Fruit fly (Drosophila melanogaster) whole organism, embryonic: ENCODE data around the gene CG14282.

ENCODE experiments used
- Atf3 ChIP-seq: fragments of 200-800 bp; sonication (Bioruptor generic); optimal IDR thresholded peaks from 3 replicates; lab custom pipeline; 2016; ENCODE audit warnings: missing biosample characterization, missing genetic modification characterization
- Atf6 ChIP-seq: fragments of 200-800 bp; sonication (Bioruptor generic); IDR thresholded peaks from 2 replicates; pipeline ENCODE4 v1.3.6; 2022; ENCODE audit warnings: missing biosample characterization, missing genetic modification characterization
- B-H2 ChIP-seq: fragments of 200-800 bp; sonication (Bioruptor generic); optimal IDR thresholded peaks from 2 replicates; lab custom pipeline; 2018; ENCODE audit warnings: missing biosample characterization, mild to moderate bottlenecking, missing genetic modification characterization
- CG10267 ChIP-seq: fragments of 200-800 bp; sonication (Bioruptor generic); optimal IDR thresholded peaks from 2 replicates; lab custom pipeline; 2018; ENCODE audit warnings: missing biosample characterization, mild to moderate bottlenecking, missing genetic modification characterization, moderate library complexity
- CG10462 ChIP-seq: fragments of 200-800 bp; sonication (Bioruptor generic); optimal IDR thresholded peaks from 2 replicates; lab custom pipeline; 2016; ENCODE audit warnings: missing biosample characterization, missing genetic modification characterization
- CG11504 ChIP-seq: fragments of 200-800 bp; sonication (Bioruptor generic); optimal IDR thresholded peaks from 3 replicates; lab custom pipeline; 2019; ENCODE audit warnings: missing biosample characterization, mild to moderate bottlenecking, missing genetic modification characterization, moderate library complexity
- CG14965 ChIP-seq: fragments of 200-800 bp; sonication (Bioruptor generic); optimal IDR thresholded peaks from 2 replicates; lab custom pipeline; 2016; ENCODE audit warnings: missing biosample characterization, missing genetic modification characterization, borderline replicate concordance
- CG17359 ChIP-seq: fragments of 200-800 bp; sonication (Bioruptor generic); optimal IDR thresholded peaks from 3 replicates; lab custom pipeline; 2018; ENCODE audit warnings: missing biosample characterization, mild to moderate bottlenecking, missing genetic modification characterization, moderate library complexity
- CG17802 ChIP-seq: fragments of 200-800 bp; sonication (Bioruptor generic); optimal IDR thresholded peaks from 2 replicates; lab custom pipeline; 2018; ENCODE audit warnings: missing biosample characterization, mild to moderate bottlenecking, missing genetic modification characterization, moderate library complexity
- CG17829 ChIP-seq: fragments of 200-800 bp; optimal IDR thresholded peaks from 2 replicates; lab custom pipeline; 2019; ENCODE audit warnings: missing biosample characterization, mild to moderate bottlenecking, missing genetic modification characterization, moderate library complexity
- CG1792 ChIP-seq: fragments of 200-800 bp; sonication (Bioruptor generic); optimal IDR thresholded peaks from 2 replicates; lab custom pipeline; 2016; ENCODE audit warnings: missing biosample characterization, missing genetic modification characterization
- CG1832 ChIP-seq: fragments of 200-800 bp; sonication (Bioruptor generic); optimal IDR thresholded peaks from 2 replicates; lab custom pipeline; 2017; ENCODE audit warnings: missing biosample characterization, mild to moderate bottlenecking, missing genetic modification characterization, inconsistent platforms
- CG18619 ChIP-seq: fragments of 200-800 bp; sonication (Bioruptor generic); optimal IDR thresholded peaks from 3 replicates; lab custom pipeline; 2017; ENCODE audit warnings: missing biosample characterization, mild to moderate bottlenecking, missing genetic modification characterization
- CG18764 ChIP-seq: fragments of 200-800 bp; sonication (Bioruptor generic); optimal IDR thresholded peaks from 3 replicates; lab custom pipeline; 2016; ENCODE audit warnings: missing biosample characterization, missing genetic modification characterization
- CG30431 ChIP-seq: fragments of 200-800 bp; sonication (Bioruptor generic); optimal IDR thresholded peaks from 2 replicates; lab custom pipeline; 2017; ENCODE audit warnings: missing biosample characterization, missing genetic modification characterization
- CG32532 ChIP-seq: fragments of 200-800 bp; sonication (Bioruptor generic); IDR thresholded peaks from 2 replicates; pipeline ENCODE4 v1.3.6; 2022; ENCODE audit warnings: missing biosample characterization, missing genetic modification characterization
- CG3726 ChIP-seq: fragments of 200-800 bp; sonication (Bioruptor generic); IDR thresholded peaks from 3 replicates; pipeline ENCODE4, ENCODE4 v1.3.6; 2022; ENCODE audit warnings: missing biosample characterization, missing genetic modification characterization
- CG6175 ChIP-seq: fragments of 200-800 bp; sonication (Bioruptor generic); IDR thresholded peaks from 3 replicates; pipeline ENCODE4 v1.3.6; 2022; ENCODE audit warnings: missing biosample characterization, missing genetic modification characterization
- CG6272 ChIP-seq: fragments of 200-800 bp; sonication (Bioruptor generic); IDR thresholded peaks from 2 replicates; pipeline ENCODE4 v1.3.6; 2022; ENCODE audit warnings: missing biosample characterization, missing genetic modification characterization
- CG7372 ChIP-seq: fragments of 200-800 bp; sonication (Bioruptor generic); IDR thresholded peaks from 2 replicates; pipeline ENCODE4 v1.3.6; 2022; ENCODE audit warnings: missing biosample characterization, missing genetic modification characterization
- CG7556 ChIP-seq: fragments of 200-800 bp; sonication (Bioruptor generic); optimal IDR thresholded peaks from 2 replicates; lab custom pipeline; 2017; ENCODE audit warnings: missing biosample characterization, mild to moderate bottlenecking, missing genetic modification characterization
- CG9727 ChIP-seq: fragments of 200-800 bp; sonication (Bioruptor generic); optimal IDR thresholded peaks from 3 replicates; lab custom pipeline; 2017; ENCODE audit warnings: missing biosample characterization, mild to moderate bottlenecking, missing genetic modification characterization
- Dip2 ChIP-seq: fragments of 200-800 bp; sonication (Bioruptor generic); IDR thresholded peaks from 2 replicates; pipeline ENCODE4 v1.3.6; 2022; ENCODE audit warnings: missing biosample characterization, missing genetic modification characterization
- Dip3 ChIP-seq: fragments of 200-800 bp; sonication (Bioruptor generic); optimal IDR thresholded peaks from 3 replicates; lab custom pipeline; 2016; ENCODE audit warnings: missing biosample characterization, missing genetic modification characterization
- Elba2 ChIP-seq: fragments of 200-800 bp; sonication (Bioruptor generic); optimal IDR thresholded peaks from 3 replicates; lab custom pipeline; 2016; ENCODE audit warnings: missing biosample characterization, missing genetic modification characterization
- Fer1 ChIP-seq: fragments of 200-800 bp; sonication (Bioruptor generic); optimal IDR thresholded peaks from 2 replicates; lab custom pipeline; 2017; ENCODE audit warnings: missing biosample characterization, mild to moderate bottlenecking, missing genetic modification characterization
- H15 ChIP-seq: fragments of 200-800 bp; sonication (Bioruptor generic); IDR thresholded peaks from 3 replicates; pipeline ENCODE4 v1.3.6; 2022; ENCODE audit warnings: missing biosample characterization, missing genetic modification characterization
- HLH4C ChIP-seq: fragments of 200-800 bp; sonication (Bioruptor generic); IDR thresholded peaks from 3 replicates; pipeline ENCODE4 v1.3.6; 2022; ENCODE audit warnings: missing biosample characterization, missing genetic modification characterization; ENCODE audit not compliant: partially characterized antibody
- Hr39 ChIP-seq: fragments of >200 bp; optimal IDR thresholded peaks from 2 replicates; lab custom pipeline; 2017
- Kr ChIP-seq: fragments of 200-800 bp; sonication (Bioruptor generic); optimal IDR thresholded peaks from 2 replicates; lab custom pipeline; 2017; ENCODE audit warnings: missing biosample characterization, mild to moderate bottlenecking, missing genetic modification characterization
- Lhr ChIP-seq: fragments of 200-800 bp; sonication (Bioruptor generic); optimal IDR thresholded peaks from 3 replicates; lab custom pipeline; 2017; ENCODE audit warnings: mild to moderate bottlenecking, missing biosample characterization, missing genetic modification reagents, missing genetic modification characterization
- Tbp ChIP-seq: fragments of >200 bp; optimal IDR thresholded peaks from 2 replicates; lab custom pipeline; 2018; ENCODE audit warnings: missing biosample characterization, missing genetic modification characterization
- Trl ChIP-seq, 3 experiments: fragments of >200 bp in 2 of 3; fragments of 200-800 bp in 1 of 3; sonication (Bioruptor generic) in 1 of 3; optimal IDR thresholded peaks; 2 replicates in 1 of 3; 3 replicates in 2 of 3; lab custom pipeline; 2016 to 2017; ENCODE audit warnings: missing biosample characterization in 1 of 3, missing genetic modification characterization in 1 of 3
- cwo ChIP-seq: fragments of 200-800 bp; sonication (Bioruptor generic); optimal IDR thresholded peaks from 3 replicates; lab custom pipeline; 2017; ENCODE audit warnings: missing biosample characterization, missing genetic modification characterization, mild to moderate bottlenecking, moderate library complexity, missing genetic modification reagents
- dysf ChIP-seq: fragments of 200-800 bp; sonication (Bioruptor generic); IDR thresholded peaks from 3 replicates; pipeline ENCODE4 v1.3.6; 2022; ENCODE audit warnings: missing biosample characterization, missing genetic modification characterization
- ems ChIP-seq: fragments of 200-800 bp; sonication (Bioruptor generic); optimal IDR thresholded peaks from 3 replicates; lab custom pipeline; 2016; ENCODE audit warnings: missing biosample characterization, missing genetic modification characterization
- ftz-f1 ChIP-seq: fragments of 200-800 bp; sonication (Bioruptor generic); optimal IDR thresholded peaks from 2 replicates; lab custom pipeline; 2016; ENCODE audit warnings: missing biosample characterization, missing genetic modification characterization
- gcm2 ChIP-seq: fragments of 200-800 bp; sonication (Bioruptor generic); optimal IDR thresholded peaks from 2 replicates; lab custom pipeline; 2016; ENCODE audit warnings: missing biosample characterization, missing genetic modification characterization
- ham ChIP-seq: fragments of 200-800 bp; sonication (Bioruptor generic); IDR thresholded peaks from 2 replicates; pipeline ENCODE4 v1.3.6; 2022; ENCODE audit warnings: missing biosample characterization, missing genetic modification characterization
- mirr ChIP-seq: fragments of 200-800 bp; sonication (Bioruptor generic); optimal IDR thresholded peaks from 3 replicates; lab custom pipeline; 2018; ENCODE audit warnings: missing biosample characterization, mild to moderate bottlenecking, missing genetic modification characterization
- odd ChIP-seq: fragments of 200-800 bp; sonication (Bioruptor generic); optimal IDR thresholded peaks from 2 replicates; lab custom pipeline; 2017; ENCODE audit warnings: missing biosample characterization, mild to moderate bottlenecking, missing genetic modification characterization
- pan ChIP-seq, 4 experiments: fragments of >200 bp in 3 of 4; fragments of 200-800 bp in 1 of 4; sonication (Bioruptor generic) in 1 of 4; optimal IDR thresholded peaks in 3 of 4; IDR thresholded peaks in 1 of 4; 2 replicates each; pipeline versions ENCODE4 v1.3.6 to Lab custom; 2017 to 2022; ENCODE audit warnings: missing biosample characterization in 2 of 4, missing genetic modification characterization in 2 of 4, mixed read lengths in 1 of 4
- pfk ChIP-seq: fragments of 200-800 bp; sonication (Bioruptor generic); optimal IDR thresholded peaks from 2 replicates; lab custom pipeline; 2018; ENCODE audit warnings: missing biosample characterization, mild to moderate bottlenecking, missing genetic modification characterization, moderate library complexity
- tio ChIP-seq: fragments of 200-800 bp; sonication (Bioruptor generic); optimal IDR thresholded peaks from 2 replicates; lab custom pipeline; 2017; ENCODE audit warnings: missing biosample characterization, missing genetic modification characterization, inconsistent platforms
- tll ChIP-seq, 2 experiments: fragments of 200-800 bp in 1 of 2; fragments of >200 bp in 1 of 2; sonication (Bioruptor generic) in 1 of 2; optimal IDR thresholded peaks; 2 replicates each; lab custom pipeline; 2017 to 2019; ENCODE audit warnings: missing biosample characterization in 2 of 2, missing genetic modification characterization in 2 of 2, mild to moderate bottlenecking in 1 of 2, moderate library complexity in 1 of 2
- unc-4 ChIP-seq: fragments of 200-800 bp; sonication (Bioruptor generic); IDR thresholded peaks from 2 replicates; pipeline ENCODE4 v1.3.6; 2022; ENCODE audit warnings: missing biosample characterization, missing genetic modification characterization; ENCODE audit not compliant: partially characterized antibody
- wdn ChIP-seq: fragments of 200-800 bp; sonication (Bioruptor generic); IDR thresholded peaks from 2 replicates; pipeline ENCODE4 v1.3.6; 2022; ENCODE audit warnings: missing biosample characterization, missing genetic modification characterization
- zfh2 ChIP-seq: fragments of 200-800 bp; sonication (Bioruptor generic); optimal IDR thresholded peaks from 2 replicates; lab custom pipeline; 2016; ENCODE audit warnings: missing biosample characterization, missing genetic modification characterization

Gene CG14282

DNA sequence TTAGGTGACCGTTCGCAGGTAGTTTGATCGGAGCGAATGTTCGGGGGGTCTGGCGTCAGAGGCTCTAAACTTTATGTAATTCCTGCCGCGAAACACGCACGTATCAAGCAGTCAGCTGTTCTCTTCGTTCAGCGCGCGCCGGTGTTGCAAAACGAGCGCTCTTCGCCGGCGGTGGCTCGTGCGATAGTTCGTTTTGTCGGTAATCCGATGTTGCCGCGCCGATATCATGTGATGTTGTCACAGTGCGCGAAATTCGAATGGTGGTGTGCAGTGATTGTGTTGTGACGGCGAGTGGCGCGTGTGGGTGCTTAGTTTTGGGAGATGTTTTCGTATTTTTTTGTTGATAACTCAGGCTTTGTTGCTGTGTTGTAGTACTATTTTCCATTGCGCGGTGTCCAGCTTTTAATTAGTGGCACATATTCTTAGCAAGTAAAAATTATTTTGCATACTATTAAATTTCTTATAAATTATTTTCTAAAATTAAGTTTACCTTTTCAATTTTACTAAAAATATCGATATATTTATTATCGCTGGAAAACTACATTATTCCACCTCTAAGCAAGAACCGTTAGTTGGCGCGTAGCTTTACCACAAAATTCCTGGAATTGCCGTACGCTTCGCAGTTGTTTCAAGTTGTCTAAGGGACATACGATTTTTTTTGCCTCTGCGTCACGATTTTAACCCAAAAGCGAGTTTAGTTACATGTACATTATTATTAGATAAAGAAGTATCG lies 20.0 kb upstream of the CG14282 start, which contains the start of gene nanos (continued):
- TF ChIP-seq CG9727 (GFP tag; lab: Kevin White, UChicago) (peak; percentile 52), Kr (no peak), Tbp (no peak), CG17359 (peak; percentile 31), Dip3 (peak; percentile 80), ftz-f1 (peak; percentile 62), ham (GFP tag; lab: Robert Waterston, UW) (0 out of 2 replicates have a peak, but pooled peaks have one; percentile 18), cwo (GFP tag; lab: Kevin White, UChicago) (peak; percentile 14), CG18764 (GFP tag; lab: Kevin White, UChicago) (peak; percentile 23), unc-4 (GFP tag; lab: Robert Waterston, UW) (peak; percentile 98), CG3726 (GFP tag; lab: Robert Waterston, UW) (0 out of 3 replicates have a peak, but pooled peaks have one; percentile 6), CG30431 (peak; percentile 8), mirr (GFP tag; lab: Kevin White, UChicago) (peak; percentile 63), CG7556 (GFP tag; lab: Kevin White, UChicago) (peak; percentile 14), Lhr (GFP tag; lab: Kevin White, UChicago) (peak; percentile 56), HLH4C (GFP tag; lab: Robert Waterston, UW) (peak; percentile 95), tll (GFP tag; optimal IDR thresholded peaks at IDR 0.05; lab: Kevin White, UChicago) (no peak), CG6272 (GFP tag; lab: Robert Waterston, UW) (peak; percentile 71), CG11504 (peak; percentile 54), gcm2 (GFP tag; lab: Kevin White, UChicago) (no peak), pan (optimal IDR thresholded peaks at IDR 0.05; lab: Kevin White, UChicago) (no peak), pan (GFP tag; optimal IDR thresholded peaks at IDR 0.05 in 1 of 2, IDR thresholded peaks at IDR 0.05 in 1 of 2) (no peak), Hr39 (lab: Kevin White, UChicago) (no peak), tio (GFP tag; lab: Kevin White, UChicago) (no peak), dysf (GFP tag; lab: Robert Waterston, UW) (peak; percentile 59; the same call in 2 of the 3 replicates), Atf3 (GFP tag; lab: Kevin White, UChicago) (peak; percentile 7), B-H2 (peak; percentile 82), CG17829 (tag; lab: Kevin White, UChicago) (peak; percentile 28), CG1832 (no peak), Dip2 (no peak), zfh2 (GFP tag; lab: Kevin White, UChicago) (peak; percentile 83), H15 (GFP tag; lab: Robert Waterston, UW) (no peak; the same call in 2 of the 3 replicates), Elba2 (GFP tag; lab: Kevin White, UChicago) (no peak), CG7372 (GFP tag; lab: Robert Waterston, UW) (peak; percentile 38; the same call in 1 of the 2 replicates), Fer1 (peak; percentile 55), Atf6 (GFP tag; lab: Robert Waterston, UW) (peak; percentile 58; the same call in 1 of the 2 replicates), odd (GFP tag; lab: Kevin White, UChicago) (no peak), CG10267 (tag; lab: Kevin White, UChicago) (peak; percentile 98), CG6175 (peak; percentile 75; the same call in 2 of the 3 replicates), CG32532 (peak; percentile 78), CG1792 (GFP tag; lab: Kevin White, UChicago) (peak; percentile 11), CG17802 (tag; lab: Kevin White, UChicago) (peak; percentile 49), CG14965 (GFP tag; lab: Kevin White, UChicago) (no peak), pfk (GFP tag; lab: Kevin White, UChicago) (peak; percentile 44), ems (GFP tag; lab: Kevin White, UChicago) (peak; percentile 31), CG18619 (peak; percentile 47), Trl (optimal IDR thresholded peaks at IDR 0.05; lab: Kevin White, UChicago) (no peak), Trl (GFP tag; optimal IDR thresholded peaks at IDR 0.05; lab: Kevin White, UChicago) (peak; percentile 71), CG10462 (peak; percentile 19), wdn (GFP tag; lab: Robert Waterston, UW) (0 out of 2 replicates have a peak, but pooled peaks have one; percentile 27)
